Fruit fly (Drosophila melanogaster) ovary, adult (tissue): ENCODE results near the gene obst-F.
A peak's percentile ranks its signal among the peaks of the same experiment; 100 is the strongest.

ENCODE experiments used
- CG17801 ChIP-seq: fragments of 200-800 bp; optimal IDR thresholded peaks from 2 replicates; lab custom pipeline; 2019; ENCODE audit warnings: missing biosample characterization, mild to moderate bottlenecking, missing genetic modification characterization, moderate library complexity; ENCODE audit not compliant: partially characterized antibody

The obst-F gene

DNA sequence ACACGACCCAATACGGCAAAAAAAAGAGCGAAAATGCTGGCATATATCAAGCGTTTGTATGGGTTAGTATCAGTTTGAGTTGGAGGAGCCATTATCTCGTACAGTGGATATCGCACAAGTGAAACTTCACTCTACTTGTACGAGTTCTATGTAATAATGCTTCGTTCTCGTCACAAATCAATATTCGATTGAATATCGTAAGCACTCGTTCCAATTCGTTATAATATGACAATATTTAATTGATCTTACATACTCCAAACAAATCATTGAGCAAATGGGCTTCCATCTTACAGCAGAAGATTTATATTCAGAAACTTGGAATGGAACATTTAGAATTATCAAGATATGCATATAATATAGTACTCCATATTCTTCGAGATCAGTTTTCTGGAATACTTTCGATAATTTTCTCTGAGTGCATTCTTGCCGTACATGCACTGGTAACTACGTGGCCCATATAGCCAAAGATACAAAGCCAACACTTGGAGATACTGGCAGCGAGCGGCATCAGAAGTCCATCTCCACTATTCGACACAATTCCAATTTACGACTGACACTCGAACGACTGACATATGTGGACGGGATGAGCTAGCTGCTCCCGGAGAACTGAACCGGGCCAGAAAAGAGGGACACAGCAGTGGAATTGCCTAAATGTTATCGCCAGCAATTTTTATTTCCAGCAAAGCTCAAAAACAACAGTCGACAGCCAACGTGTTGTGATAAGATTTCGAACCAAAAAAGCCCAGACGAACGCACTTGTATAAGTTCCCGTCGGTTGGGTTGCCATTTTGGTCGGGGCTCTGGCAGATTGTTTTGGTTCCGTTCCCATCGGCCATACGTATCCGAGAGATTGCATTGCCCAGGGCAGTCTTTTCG, 8.3 kb downstream of the obst-F start:
- TF ChIP-seq CG17801 (GFP tag; lab: Kevin White, UChicago): no peak

DNA sequence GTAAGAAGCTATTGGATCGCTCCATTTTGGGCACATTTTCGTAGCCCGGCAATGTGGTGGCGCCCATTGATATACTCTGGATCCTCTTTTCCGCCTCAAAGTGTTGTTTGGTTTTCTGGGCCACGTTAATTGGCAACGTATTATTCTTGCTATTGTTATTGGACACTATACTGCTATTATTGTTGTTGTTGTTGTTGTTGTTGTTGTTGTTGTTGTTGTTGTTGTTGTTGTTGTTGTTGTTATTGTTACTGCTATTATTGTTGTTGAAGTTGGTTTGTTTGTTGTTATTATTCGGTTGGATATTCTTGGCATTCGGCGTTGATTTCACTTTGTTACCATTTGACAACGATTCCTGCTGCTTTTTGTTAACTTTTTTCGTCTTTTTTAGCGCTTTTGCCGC, 9.6 kb downstream of the obst-F start:
- TF ChIP-seq CG17801 (GFP tag; lab: Kevin White, UChicago): no peak

DNA sequence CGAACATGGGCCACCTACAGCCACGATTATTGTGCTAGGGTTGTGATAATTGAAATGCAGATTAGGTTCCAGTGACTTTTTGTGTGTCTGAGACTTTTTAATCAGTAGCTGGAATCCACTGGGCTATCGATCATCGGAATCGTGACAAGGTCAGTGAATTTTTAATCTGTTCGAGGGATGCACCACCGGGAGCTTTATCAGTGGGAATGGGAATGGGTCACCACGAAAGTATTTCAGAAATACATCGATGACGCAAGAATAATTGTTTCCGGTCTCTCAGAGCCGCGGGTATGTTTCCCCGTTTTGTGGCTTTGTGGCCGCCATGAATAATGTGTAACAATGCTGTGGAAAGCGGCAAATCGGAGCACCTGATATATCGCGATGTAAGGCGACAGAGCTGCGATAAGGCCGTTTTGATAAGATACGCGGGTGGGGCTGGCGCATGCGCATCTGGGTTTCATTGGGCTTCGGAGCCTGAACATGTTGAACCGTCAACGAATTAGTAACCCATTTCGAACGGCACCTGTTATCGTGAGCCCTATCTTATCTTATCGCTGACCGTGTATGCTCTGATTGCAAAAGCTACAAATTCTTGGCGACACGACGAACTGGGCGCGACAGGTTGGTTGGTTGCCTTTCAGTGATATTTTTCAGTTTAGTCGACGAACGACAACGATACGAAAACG, 13.4 kb downstream of the obst-F start, which contains the start of gene Ssk:
Gene Ssk, plus strand, starts transcription at position 638 of the 686 bp plus-strand sequence.
- peak; percentile 22 for TF ChIP-seq CG17801 (GFP tag; lab: Kevin White, UChicago)

DNA sequence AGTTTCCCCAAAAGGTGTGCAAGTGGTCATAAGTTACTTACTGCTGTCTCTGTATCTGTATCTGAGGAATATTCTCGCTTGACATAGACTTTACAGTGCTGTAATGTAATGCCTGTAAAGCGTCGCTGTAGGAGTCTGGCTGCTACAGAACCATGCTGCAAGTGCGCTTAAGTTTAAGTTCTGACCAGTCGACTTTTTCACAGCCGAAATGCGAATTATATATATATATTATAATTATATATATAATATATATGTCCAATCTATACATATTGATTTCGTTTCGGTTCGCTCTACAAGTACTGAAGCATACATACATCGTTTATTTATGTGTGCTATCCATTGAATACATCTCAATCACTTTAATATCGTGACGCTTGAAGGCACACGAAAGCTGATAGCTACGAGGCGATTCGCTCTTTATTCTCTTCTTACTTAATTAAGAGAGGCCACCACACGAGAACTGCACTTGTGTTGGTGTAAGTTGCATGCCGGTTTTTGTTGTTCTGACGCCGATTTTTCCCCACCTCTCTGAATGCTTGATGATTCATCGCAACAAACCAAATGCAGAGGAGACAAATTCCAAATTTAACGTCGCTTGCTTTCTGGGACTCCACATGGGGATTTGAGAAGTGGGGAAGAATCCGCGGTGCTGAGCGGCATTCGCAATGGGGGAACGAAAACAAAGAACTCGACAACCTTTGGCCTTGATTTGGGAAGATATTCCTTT, 15.0 kb downstream of the obst-F start:
- no peak for TF ChIP-seq CG17801 (GFP tag; lab: Kevin White, UChicago)

DNA sequence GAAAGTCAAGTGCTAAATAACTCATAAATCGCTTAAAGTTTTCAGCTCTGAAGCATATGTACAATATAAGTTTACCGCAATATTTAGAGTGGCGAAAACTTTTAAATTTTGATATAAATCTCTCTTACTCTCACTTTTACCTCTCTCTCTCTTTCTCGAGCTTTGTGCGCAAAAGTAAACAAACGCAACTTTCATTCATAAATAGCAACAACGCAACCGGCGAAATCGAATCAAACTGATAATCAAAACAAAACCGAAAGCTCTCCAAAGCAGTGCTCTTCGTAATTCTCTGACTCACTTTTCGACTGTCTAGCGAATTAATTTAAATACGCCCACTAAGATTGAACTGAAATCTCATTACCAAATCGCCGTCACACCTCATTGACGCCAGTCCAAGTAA, 15.6 kb downstream of the obst-F start:
- no peak for TF ChIP-seq CG17801 (GFP tag; lab: Kevin White, UChicago)

DNA sequence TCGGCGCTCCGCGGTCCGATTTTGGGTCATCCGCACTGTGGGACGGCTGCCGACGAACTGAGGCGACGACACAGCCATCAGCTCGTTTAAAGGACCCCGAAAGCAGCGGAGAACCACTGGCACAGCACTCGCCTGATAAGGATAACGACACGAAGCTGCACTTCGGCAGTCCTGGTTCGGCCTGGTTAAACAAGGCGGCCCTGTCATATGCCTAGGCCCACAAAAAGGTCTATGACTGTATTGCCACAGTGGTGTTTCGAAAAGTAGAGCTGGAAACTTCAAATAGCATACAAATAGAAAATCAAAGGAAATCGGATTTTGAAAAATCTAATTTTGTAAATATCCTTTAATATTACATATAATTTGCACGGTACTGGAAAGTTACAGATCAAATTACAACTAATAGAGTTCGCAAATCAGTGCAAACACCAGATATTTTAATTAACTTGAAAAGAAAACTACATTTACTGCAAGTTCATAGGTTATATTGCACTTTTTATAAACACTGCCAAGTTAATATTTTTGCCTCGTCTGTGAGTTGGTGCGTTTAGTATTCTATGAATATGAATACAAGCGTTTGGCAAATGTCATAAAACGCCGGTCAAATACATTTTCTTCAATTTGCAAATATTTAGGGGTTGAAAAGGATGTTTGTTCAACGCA, 16.1 kb downstream of the obst-F start:
- no peak for TF ChIP-seq CG17801 (GFP tag; lab: Kevin White, UChicago)

DNA sequence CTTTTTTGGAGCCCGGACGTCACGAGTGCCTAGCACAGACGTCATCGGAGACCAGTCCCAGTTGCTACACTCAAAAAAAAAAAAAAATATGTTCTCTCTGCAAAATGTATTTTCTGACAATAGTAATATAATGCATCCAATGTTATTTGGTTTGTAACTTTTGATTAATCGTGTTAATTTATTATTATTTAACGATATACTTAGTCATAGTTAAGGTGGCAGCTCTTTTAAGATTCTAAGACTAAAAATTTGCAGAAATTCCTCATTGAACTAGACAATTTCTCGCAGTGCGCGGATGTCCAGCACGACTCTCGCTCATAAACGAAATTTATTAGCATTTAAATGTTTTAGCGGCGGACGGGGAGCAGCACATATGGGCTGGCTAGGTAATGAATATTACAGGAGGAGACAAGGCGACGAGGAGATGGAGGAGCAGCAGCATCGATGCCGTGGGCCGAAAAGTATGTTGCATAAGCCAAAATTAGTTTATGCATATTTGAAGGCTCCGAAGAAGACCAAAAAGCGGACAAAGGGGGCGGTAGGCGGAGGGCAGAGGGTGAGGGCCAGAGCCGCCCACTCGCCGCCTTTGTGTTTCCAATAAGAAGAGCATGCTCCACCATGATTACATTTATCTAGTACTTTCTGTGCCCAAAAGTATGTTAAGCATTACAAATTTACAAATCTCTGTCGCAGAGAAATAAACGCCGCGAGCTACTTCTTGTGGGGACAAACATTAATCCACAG, 17.9 kb downstream of the obst-F start:
- TF ChIP-seq CG17801 (GFP tag; lab: Kevin White, UChicago): no peak

DNA sequence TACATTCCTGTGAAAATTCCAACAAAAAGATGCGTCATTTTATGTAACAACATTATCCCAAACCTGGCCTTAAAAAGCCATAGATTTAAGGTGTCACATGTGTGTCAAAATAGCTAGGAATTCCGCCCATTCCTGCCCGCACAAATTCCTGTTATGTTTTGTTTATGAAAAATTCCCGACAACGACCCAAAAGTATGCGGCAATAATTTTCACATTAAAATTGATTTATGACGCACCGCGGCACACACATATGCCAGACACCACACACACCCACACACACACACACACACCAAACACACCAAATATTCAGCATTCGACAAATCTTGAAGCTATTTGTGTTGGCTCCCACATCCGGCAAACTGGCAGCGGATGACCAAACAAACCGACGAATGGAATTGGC, 18.6 kb downstream of the obst-F start:
- TF ChIP-seq CG17801 (GFP tag; lab: Kevin White, UChicago): no peak

DNA sequence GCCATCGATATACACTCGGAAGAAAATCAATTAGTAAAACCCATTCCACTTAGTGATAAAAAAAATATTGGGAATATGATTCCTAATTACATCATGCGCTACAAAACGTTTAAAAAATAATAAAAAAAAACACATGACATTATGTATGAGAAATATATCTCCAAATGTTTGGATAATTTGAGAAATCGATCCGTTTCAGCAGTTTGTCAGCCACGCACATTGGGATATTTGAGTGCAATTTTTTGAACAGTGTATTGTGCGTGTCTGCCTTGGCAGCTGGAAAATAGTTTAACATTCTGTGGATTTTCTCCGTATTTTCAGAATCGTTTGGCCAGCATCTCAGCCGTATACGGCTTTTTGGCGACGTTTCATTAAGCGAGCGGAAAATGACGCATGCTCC, 23.3 kb downstream of the obst-F start:
- no peak for TF ChIP-seq CG17801 (GFP tag; lab: Kevin White, UChicago)

DNA sequence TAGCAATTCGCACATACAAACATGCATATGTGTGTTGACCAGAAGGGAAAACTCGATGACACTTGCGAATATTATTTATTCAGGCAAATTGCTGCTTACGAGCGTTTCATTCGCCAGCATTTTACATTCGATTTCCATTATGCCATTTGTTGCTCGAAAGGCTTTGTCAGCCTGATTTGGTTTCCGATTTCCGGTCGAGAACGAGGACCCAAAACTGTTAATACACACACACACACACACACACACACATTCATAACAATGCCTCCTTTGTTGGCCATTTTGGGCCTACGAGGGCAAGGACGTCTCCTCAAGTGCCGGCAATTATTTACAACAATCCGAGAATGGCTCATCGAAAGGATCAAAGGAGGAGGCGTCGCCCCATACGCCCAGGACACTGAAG, 23.7 kb downstream of the obst-F start:
- TF ChIP-seq CG17801 (GFP tag; lab: Kevin White, UChicago): no peak

DNA sequence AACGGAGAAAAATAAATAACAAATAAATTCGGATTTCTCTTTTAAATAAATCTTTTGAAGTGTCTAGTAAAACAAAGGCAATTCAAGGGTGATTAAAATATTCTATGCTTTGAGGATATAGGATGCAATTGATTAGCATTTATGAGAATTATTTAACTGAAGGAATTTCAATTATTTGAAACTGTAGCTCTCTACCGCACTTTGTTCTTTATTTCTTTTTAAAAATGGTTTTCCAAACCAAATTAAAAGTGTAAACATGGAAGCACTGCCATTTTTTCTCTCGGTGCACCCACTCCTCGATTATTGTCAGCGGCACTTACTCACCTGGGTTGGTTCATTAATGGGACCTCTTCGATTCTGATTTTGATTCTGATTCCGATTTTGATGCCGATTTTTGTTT, 33.3 kb downstream of the obst-F start:
- no peak for TF ChIP-seq CG17801 (GFP tag; lab: Kevin White, UChicago)
